Worm (Caenorhabditis elegans): Measurements from ENCODE around the gene cyk-3.

The cyk-3 gene

DNA sequence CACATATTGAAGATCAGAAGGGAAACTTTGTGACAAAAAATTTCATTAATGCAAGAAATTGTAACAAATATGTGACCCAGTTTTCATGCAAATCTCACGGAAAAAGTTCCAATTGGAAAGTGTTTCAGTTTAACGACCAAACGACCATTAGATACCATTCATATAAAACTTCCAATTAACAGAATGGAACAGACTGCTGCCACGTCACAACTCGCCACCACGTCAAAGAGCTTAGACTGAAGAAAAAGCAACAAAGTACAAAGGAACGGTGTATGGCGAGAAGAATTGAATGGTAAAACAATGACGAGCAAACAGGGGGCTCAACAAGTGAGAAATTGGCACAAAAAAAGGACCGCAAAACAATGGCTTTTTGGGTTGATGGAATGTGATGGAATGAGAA is 34.6 kb upstream of the cyk-3 start, which contains the start of gene T04C9.3:
TSS of gene T04C9.3 (plus strand) at position 301 of the 400 bp plus-strand sequence.
- TF ChIP-seq hmg-4 (GFP tag; optimal IDR thresholded peaks at IDR 0.05) = no peak
- no peak for TF ChIP-seq F13C5.2 (tag; optimal IDR thresholded peaks at IDR 0.05)
- no peak for TF ChIP-seq ets-7 (tag; optimal IDR thresholded peaks at IDR 0.05)

DNA sequence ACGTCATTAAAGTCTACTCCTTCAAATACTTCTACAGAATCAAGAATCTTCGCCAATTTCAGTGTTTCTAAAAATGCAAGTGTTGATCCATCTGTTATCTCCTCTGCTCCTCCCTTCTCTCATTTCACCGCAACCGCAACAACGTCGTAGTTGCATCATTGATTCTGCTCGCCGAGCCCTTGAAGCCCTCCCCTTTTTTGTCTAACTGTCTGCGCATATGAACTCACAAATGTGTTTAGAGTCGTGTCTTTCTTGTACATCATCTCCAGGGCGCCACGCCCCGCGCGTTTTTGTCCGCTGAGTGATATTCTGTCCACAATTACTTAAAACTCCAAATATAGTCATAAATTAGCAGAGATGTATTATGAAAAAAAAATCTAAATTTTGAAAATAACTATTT is 31.9 kb upstream of the cyk-3 start:
- TF ChIP-seq scrt-1 (GFP tag; IDR thresholded peaks at IDR 0.05) (no peak), flt-1 (GFP tag; IDR thresholded peaks at IDR 0.05) (no peak), tbx-37 (GFP tag; conservative IDR thresholded peaks at IDR 0.05) (no peak), F13C5.2 (tag; optimal IDR thresholded peaks at IDR 0.05) (no peak), hmg-4 (GFP tag; optimal IDR thresholded peaks at IDR 0.05) (no peak)

DNA sequence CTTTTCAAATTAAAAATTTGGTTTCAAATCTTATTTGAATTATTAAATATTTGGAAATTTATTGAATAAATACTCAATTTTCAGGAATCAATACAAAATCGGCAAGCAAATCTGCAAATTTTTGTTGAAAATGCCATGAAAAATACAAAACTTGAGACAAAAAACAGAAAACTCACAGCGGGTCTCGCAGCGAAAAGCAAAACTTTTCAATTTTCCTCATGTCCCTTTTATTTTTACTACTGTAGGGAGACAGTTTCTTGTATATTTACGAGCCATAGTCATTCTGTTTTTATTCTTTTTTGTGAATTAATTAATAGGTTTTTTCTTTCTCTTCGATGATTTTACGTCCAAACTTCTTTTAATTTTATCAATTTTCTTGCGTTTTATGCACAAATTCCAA is 31.5 kb upstream of the cyk-3 start:
- TF ChIP-seq hnd-1 (tag; optimal IDR thresholded peaks at IDR 0.05) (no peak), hmg-4 (GFP tag; optimal IDR thresholded peaks at IDR 0.05) (no peak), tbx-11 (GFP tag; IDR thresholded peaks at IDR 0.05) (no peak), sea-1 (GFP tag; conservative IDR thresholded peaks at IDR 0.05) (no peak), ceh-13 (GFP tag; optimal IDR thresholded peaks at IDR 0.05) (no peak), B0310.2 (tag; optimal IDR thresholded peaks at IDR 0.05) (no peak), tbx-37 (GFP tag; conservative IDR thresholded peaks at IDR 0.05) (no peak), pes-1 (GFP tag; IDR thresholded peaks at IDR 0.05) (no peak), ceh-36 (tag; optimal IDR thresholded peaks at IDR 0.05) (no peak), ets-7 (tag; optimal IDR thresholded peaks at IDR 0.05) (no peak), flt-1 (GFP tag; IDR thresholded peaks at IDR 0.05) (no peak), tra-4 (tag; optimal IDR thresholded peaks at IDR 0.05) (no peak), scrt-1 (GFP tag; IDR thresholded peaks at IDR 0.05) (no peak), ama-1 (optimal IDR thresholded peaks at IDR 0.05) (no peak)

DNA sequence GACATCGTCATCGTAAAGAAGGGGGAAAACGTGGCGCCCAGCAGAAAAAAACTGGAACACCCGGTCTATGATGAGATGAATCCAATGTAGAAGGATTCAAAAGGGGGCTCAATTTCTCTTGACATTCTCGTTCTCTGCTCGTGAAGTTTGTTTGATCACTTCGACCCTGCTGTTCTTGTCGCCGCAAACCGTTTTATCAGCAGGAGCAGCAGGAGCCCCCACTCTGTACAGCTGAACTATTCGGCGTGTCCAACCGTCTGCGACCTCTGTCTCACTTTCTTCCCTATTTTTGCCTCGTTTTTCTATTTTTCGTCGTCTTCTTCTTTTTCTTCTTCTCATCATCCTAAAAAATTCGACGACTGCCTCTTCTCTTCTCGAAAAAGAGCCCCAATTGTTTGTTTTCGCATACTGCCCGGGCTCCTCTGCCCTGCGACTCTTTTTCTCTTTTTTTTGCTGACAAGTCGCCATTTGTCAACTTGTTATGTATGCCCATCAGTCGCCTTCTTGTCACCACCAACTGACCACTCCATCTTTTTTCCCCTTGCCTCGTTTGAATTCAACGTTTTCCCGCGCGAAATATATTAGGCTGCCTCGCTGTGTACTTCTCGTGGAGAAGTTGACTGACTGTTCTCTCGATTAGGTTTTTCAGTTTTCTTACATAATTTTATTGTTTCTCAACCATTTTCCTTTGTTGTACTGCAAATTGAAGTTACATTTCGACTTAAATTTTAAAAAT is 30.8 kb upstream of the cyk-3 start:
- no peak for TF ChIP-seq tbx-11 (GFP tag; IDR thresholded peaks at IDR 0.05)
- no peak for TF ChIP-seq ceh-13 (GFP tag; optimal IDR thresholded peaks at IDR 0.05)
- TF ChIP-seq scrt-1 (GFP tag; IDR thresholded peaks at IDR 0.05) = no peak

DNA sequence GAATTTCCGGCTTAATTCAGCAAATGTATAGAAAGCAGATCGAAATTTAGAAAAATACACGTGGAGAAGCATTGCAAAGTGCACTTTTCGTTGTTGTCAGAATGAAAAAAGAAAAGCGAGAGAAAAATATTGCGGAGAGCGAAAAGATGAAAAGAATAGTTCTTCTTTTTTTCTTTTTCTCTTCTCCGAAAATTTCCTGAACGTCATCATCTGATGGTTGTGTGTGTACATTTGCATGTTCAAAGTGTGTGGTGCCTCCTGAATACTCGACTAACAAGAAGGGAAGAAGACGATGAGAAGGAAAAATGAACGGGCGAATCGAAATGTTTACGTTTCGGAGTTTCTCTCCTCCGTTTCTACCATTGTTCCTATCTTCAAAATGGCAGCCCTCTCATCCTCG is 29.9 kb upstream of the cyk-3 start:
- TF ChIP-seq ceh-36 (tag; optimal IDR thresholded peaks at IDR 0.05) (no peak), hnd-1 (tag; optimal IDR thresholded peaks at IDR 0.05) (no peak), hmg-4 (GFP tag; optimal IDR thresholded peaks at IDR 0.05) (no peak), flt-1 (GFP tag; IDR thresholded peaks at IDR 0.05) (no peak), aly-1 (tag; optimal IDR thresholded peaks at IDR 0.05) (no peak), sea-1 (GFP tag; conservative IDR thresholded peaks at IDR 0.05) (no peak), tbx-11 (GFP tag; IDR thresholded peaks at IDR 0.05) (no peak), tra-4 (tag; optimal IDR thresholded peaks at IDR 0.05) (no peak), B0310.2 (tag; optimal IDR thresholded peaks at IDR 0.05) (no peak), scrt-1 (GFP tag; IDR thresholded peaks at IDR 0.05) (no peak)

DNA sequence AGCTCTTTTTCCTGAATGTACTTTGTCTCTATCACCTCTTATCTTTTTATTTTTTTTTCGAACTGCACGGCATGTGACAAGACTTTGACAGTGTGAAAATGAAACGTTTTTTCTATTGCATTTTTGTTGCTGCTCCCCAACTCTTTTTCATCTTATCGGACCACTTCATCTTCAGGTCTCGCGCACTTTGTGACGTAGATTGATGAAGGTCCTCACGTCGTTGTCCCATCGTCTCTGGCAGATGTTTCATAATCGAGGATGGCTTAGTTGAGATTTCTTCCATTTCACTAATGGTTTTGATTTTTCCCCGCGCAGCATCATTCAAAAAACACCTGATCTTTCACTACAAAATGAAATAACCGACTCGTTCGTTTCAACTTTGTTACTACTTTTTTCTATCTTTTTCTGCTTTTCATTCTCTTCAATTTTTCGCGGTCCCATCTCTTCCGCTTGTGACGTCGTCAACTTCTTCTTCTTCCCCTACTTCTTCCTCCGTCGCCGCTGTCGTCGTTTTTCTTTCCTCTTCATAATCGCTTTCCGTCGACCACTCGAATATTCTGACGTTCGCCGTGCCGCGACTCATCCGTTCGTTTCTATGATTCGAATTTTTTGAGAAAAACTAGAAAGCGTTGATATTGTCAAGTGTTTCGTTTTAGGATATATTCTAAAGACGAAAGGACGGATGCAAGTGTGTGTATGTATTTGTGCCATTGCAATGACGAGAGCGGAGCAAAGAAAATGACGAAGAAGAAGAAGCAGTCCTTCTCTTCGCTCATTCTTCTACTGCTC is 28.6 kb upstream of the cyk-3 start, which contains the start of gene T04C9.2:
TSS of gene T04C9.2 (plus strand) at position 739 of the 789 bp plus-strand sequence.
- no peak for TF ChIP-seq hmbx-1 (tag; optimal IDR thresholded peaks at IDR 0.05)
- TF ChIP-seq hnd-1 (tag; optimal IDR thresholded peaks at IDR 0.05) = no peak
- TF ChIP-seq aly-1 (tag; optimal IDR thresholded peaks at IDR 0.05) = no peak
- TF ChIP-seq pes-1 (GFP tag; IDR thresholded peaks at IDR 0.05) = no peak
- no peak for TF ChIP-seq tra-4 (tag; optimal IDR thresholded peaks at IDR 0.05)
- TF ChIP-seq flt-1 (GFP tag; IDR thresholded peaks at IDR 0.05) = no peak
- no peak for TF ChIP-seq tbx-37 (GFP tag; conservative IDR thresholded peaks at IDR 0.05)
- no peak for TF ChIP-seq ceh-13 (GFP tag; optimal IDR thresholded peaks at IDR 0.05)
- TF ChIP-seq F13C5.2 (tag; optimal IDR thresholded peaks at IDR 0.05) = no peak
- no peak for TF ChIP-seq hmg-4 (GFP tag; optimal IDR thresholded peaks at IDR 0.05)
- TF ChIP-seq B0310.2 (tag; optimal IDR thresholded peaks at IDR 0.05) = no peak
- TF ChIP-seq ets-7 (tag; optimal IDR thresholded peaks at IDR 0.05) = no peak
- TF ChIP-seq sea-1 (GFP tag; conservative IDR thresholded peaks at IDR 0.05) = no peak
- TF ChIP-seq scrt-1 (GFP tag; IDR thresholded peaks at IDR 0.05) = no peak
- no peak for TF ChIP-seq ama-1 (optimal IDR thresholded peaks at IDR 0.05)
- no peak for TF ChIP-seq tbx-11 (GFP tag; IDR thresholded peaks at IDR 0.05)
- no peak for TF ChIP-seq ceh-36 (tag; optimal IDR thresholded peaks at IDR 0.05)

DNA sequence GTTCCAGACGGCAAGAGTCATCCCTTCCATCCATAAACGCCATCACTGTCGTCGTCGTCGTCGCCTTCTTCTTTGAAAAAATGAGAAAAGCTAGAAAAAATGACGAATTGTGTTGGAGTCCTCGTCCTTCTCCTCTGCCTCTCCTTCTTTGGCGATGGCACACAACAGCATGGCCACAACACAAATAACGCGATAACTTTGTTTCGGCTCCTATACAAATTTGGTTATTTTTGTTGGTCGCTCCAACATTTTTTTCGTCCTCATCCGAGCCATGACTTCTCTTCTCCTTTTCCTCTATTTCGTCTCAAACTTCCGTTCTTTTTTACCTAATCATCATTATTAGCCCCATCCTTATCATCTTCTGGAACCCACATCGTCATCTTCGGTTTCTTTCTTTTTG is 27.9 kb upstream of the cyk-3 start:
- TF ChIP-seq ama-1 (optimal IDR thresholded peaks at IDR 0.05) (no peak), sea-1 (GFP tag; conservative IDR thresholded peaks at IDR 0.05) (no peak), ets-7 (tag; optimal IDR thresholded peaks at IDR 0.05) (no peak)

DNA sequence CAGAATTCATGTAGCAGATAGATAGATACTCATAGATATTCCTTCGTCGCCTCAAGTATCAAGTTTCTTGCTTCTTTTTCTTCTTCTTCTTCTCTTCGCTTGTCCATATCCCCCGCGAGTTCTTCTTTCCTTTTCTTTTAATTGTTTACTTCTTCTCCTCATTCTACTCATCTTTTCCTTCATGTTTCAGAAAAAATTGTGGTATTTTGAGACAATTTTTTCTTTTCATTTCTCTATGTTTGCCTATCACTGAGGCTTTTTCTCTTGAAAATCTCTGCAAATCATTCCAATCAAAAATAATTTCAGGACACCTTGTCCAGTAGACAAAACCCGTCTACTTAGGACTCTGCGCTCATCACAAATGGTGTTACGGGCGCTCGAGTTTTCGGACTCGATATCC is 27.0 kb upstream of the cyk-3 start, which contains the start of gene T04C9.1:
TSS of gene T04C9.1 (plus strand) at position 301 of the 400 bp plus-strand sequence.
- TF ChIP-seq pes-1 (GFP tag; IDR thresholded peaks at IDR 0.05) = no peak
- no peak for TF ChIP-seq hmg-4 (GFP tag; optimal IDR thresholded peaks at IDR 0.05)
- no peak for TF ChIP-seq tbx-11 (GFP tag; IDR thresholded peaks at IDR 0.05)
- TF ChIP-seq ceh-13 (GFP tag; optimal IDR thresholded peaks at IDR 0.05) = no peak
- TF ChIP-seq aly-1 (tag; optimal IDR thresholded peaks at IDR 0.05) = no peak
- TF ChIP-seq hnd-1 (tag; optimal IDR thresholded peaks at IDR 0.05) = no peak
- TF ChIP-seq B0310.2 (tag; optimal IDR thresholded peaks at IDR 0.05) = no peak
- no peak for TF ChIP-seq F13C5.2 (tag; optimal IDR thresholded peaks at IDR 0.05)
- no peak for TF ChIP-seq ceh-36 (tag; optimal IDR thresholded peaks at IDR 0.05)
- TF ChIP-seq ets-7 (tag; optimal IDR thresholded peaks at IDR 0.05) = no peak
- TF ChIP-seq flt-1 (GFP tag; IDR thresholded peaks at IDR 0.05) = no peak
- no peak for TF ChIP-seq scrt-1 (GFP tag; IDR thresholded peaks at IDR 0.05)
- TF ChIP-seq tbx-37 (GFP tag; conservative IDR thresholded peaks at IDR 0.05) = no peak

Measured in whole organism, early embryonic.